Worm (Caenorhabditis elegans) whole organism, L3 larva: ENCODE data around the gene T13F2.2.

ENCODE experiments used
- R02D3.7 ChIP-seq: fragments of 150-350 bp; optimal IDR thresholded peaks from 2 replicates; lab custom pipeline; 2014; ENCODE audit warnings: missing biosample characterization, missing genetic modification characterization
- aly-2 ChIP-seq: fragments of 150-350 bp; optimal IDR thresholded peaks from 2 replicates; lab custom pipeline; 2014; ENCODE audit warnings: missing biosample characterization, missing genetic modification characterization
- ama-1 ChIP-seq: fragments of 150-350 bp; optimal IDR thresholded peaks from 2 replicates; lab custom pipeline; 2018
- ceh-82 ChIP-seq: fragments of 150-350 bp; optimal IDR thresholded peaks from 2 replicates; lab custom pipeline; 2014; ENCODE audit warnings: missing biosample characterization, missing genetic modification characterization
- ceh-9 ChIP-seq: sonication (generic microtip); optimal IDR thresholded peaks from 2 replicates; lab custom pipeline; 2018; ENCODE audit warnings: missing biosample characterization, missing genetic modification characterization
- daf-12 ChIP-seq: fragments of 150-350 bp; optimal IDR thresholded peaks from 2 replicates; lab custom pipeline; 2014; ENCODE audit warnings: missing biosample characterization, missing genetic modification reagents, missing genetic modification characterization
- egl-27 ChIP-seq: sonication (generic microtip); optimal IDR thresholded peaks from 4 replicates; lab custom pipeline; 2017; ENCODE audit warnings: missing biosample characterization, missing genetic modification reagents, missing genetic modification characterization
- egl-5 ChIP-seq: fragments of 150-350 bp; optimal IDR thresholded peaks from 2 replicates; lab custom pipeline; 2017; ENCODE audit warnings: missing biosample characterization, missing genetic modification reagents, missing genetic modification characterization, inconsistent platforms
- elt-1 ChIP-seq: fragments of 150-350 bp; optimal IDR thresholded peaks from 2 replicates; lab custom pipeline; 2014; ENCODE audit warnings: missing biosample characterization, missing genetic modification characterization
- elt-2 ChIP-seq: sonication (generic microtip); optimal IDR thresholded peaks from 2 replicates; lab custom pipeline; 2016; ENCODE audit warnings: missing genetic modification reagents, mild to moderate bottlenecking, missing genetic modification characterization, missing compliant biosample characterization
- fkh-10 ChIP-seq: sonication (generic microtip); optimal IDR thresholded peaks from 2 replicates; lab custom pipeline; 2017; ENCODE audit warnings: missing biosample characterization, missing genetic modification reagents, missing genetic modification characterization
- fkh-2 ChIP-seq: fragments of 150-350 bp; optimal IDR thresholded peaks from 2 replicates; lab custom pipeline; 2014; ENCODE audit warnings: missing biosample characterization, missing genetic modification reagents, missing genetic modification characterization
- hmg-11 ChIP-seq: sonication (generic microtip); optimal IDR thresholded peaks from 2 replicates; lab custom pipeline; 2016; ENCODE audit warnings: missing genetic modification characterization, missing compliant biosample characterization
- lin-15B ChIP-seq: fragments of 150-350 bp; optimal IDR thresholded peaks from 2 replicates; lab custom pipeline; 2014; ENCODE audit warnings: missing biosample characterization, missing genetic modification characterization
- lin-39 ChIP-seq: fragments of 150-350 bp; optimal IDR thresholded peaks from 2 replicates; lab custom pipeline; 2018; ENCODE audit warnings: missing biosample characterization, missing genetic modification reagents, missing genetic modification characterization
- lsy-12 ChIP-seq: sonication (generic microtip); optimal IDR thresholded peaks from 2 replicates; lab custom pipeline; 2016; ENCODE audit warnings: mild to moderate bottlenecking, missing genetic modification characterization, missing compliant biosample characterization
- mdl-1 ChIP-seq: fragments of 150-350 bp; optimal IDR thresholded peaks from 2 replicates; lab custom pipeline; 2014; ENCODE audit warnings: missing biosample characterization, missing genetic modification characterization
- mml-1 ChIP-seq: fragments of 150-350 bp; sonication (generic microtip); optimal IDR thresholded peaks from 3 replicates; lab custom pipeline; 2014; ENCODE audit warnings: missing biosample characterization, missing genetic modification characterization
- nfya-1 ChIP-seq: sonication (generic microtip); optimal IDR thresholded peaks from 2 replicates; lab custom pipeline; 2017; ENCODE audit warnings: missing genetic modification characterization, mild to moderate bottlenecking, missing compliant biosample characterization, antibody characterized with exemption, moderate library complexity; ENCODE audit not compliant: insufficient read depth
- nhr-11 ChIP-seq: fragments of 150-350 bp; optimal IDR thresholded peaks from 2 replicates; lab custom pipeline; 2014; ENCODE audit warnings: missing biosample characterization, missing genetic modification characterization
- nhr-12 ChIP-seq: fragments of 150-350 bp; optimal IDR thresholded peaks from 2 replicates; lab custom pipeline; 2014; ENCODE audit warnings: missing biosample characterization, missing genetic modification characterization
- nhr-23 ChIP-seq: fragments of 150-350 bp; optimal IDR thresholded peaks from 2 replicates; lab custom pipeline; 2014; ENCODE audit warnings: missing biosample characterization, missing genetic modification reagents, missing genetic modification characterization
- nhr-237 ChIP-seq: fragments of 150-350 bp; optimal IDR thresholded peaks from 2 replicates; lab custom pipeline; 2014; ENCODE audit warnings: missing biosample characterization, missing genetic modification characterization
- nhr-25 ChIP-seq: sonication (generic microtip); optimal IDR thresholded peaks from 2 replicates; lab custom pipeline; 2017; ENCODE audit warnings: missing biosample characterization, missing genetic modification characterization
- nhr-28 ChIP-seq: fragments of 150-350 bp; optimal IDR thresholded peaks from 2 replicates; lab custom pipeline; 2014; ENCODE audit warnings: missing biosample characterization, missing genetic modification characterization
- nhr-67 ChIP-seq: fragments of 150-350 bp; optimal IDR thresholded peaks from 2 replicates; lab custom pipeline; 2014; ENCODE audit warnings: missing biosample characterization, missing genetic modification characterization
- nhr-76 ChIP-seq: fragments of 150-350 bp; sonication (generic microtip); optimal IDR thresholded peaks from 5 replicates; lab custom pipeline; 2014; ENCODE audit warnings: missing biosample characterization, missing genetic modification characterization
- nhr-77 ChIP-seq: fragments of 150-350 bp; optimal IDR thresholded peaks from 2 replicates; lab custom pipeline; 2014; ENCODE audit warnings: missing biosample characterization, missing genetic modification characterization
- pha-4 ChIP-seq: fragments of 150-350 bp; optimal IDR thresholded peaks from 2 replicates; lab custom pipeline; 2014; ENCODE audit warnings: missing biosample characterization, missing genetic modification reagents, missing genetic modification characterization
- pqm-1 ChIP-seq: fragments of 150-350 bp; optimal IDR thresholded peaks from 2 replicates; lab custom pipeline; 2017; ENCODE audit warnings: missing biosample characterization, missing genetic modification characterization, inconsistent platforms
- sea-2 ChIP-seq: fragments of 150-350 bp; sonication (generic microtip); optimal IDR thresholded peaks from 4 replicates; lab custom pipeline; 2014; ENCODE audit warnings: missing biosample characterization, missing genetic modification reagents, missing genetic modification characterization
- skn-1 ChIP-seq: fragments of 150-350 bp; optimal IDR thresholded peaks from 2 replicates; lab custom pipeline; 2014; ENCODE audit warnings: missing biosample characterization, missing genetic modification characterization
- snpc-4 ChIP-seq: fragments of 150-350 bp; optimal IDR thresholded peaks from 2 replicates; lab custom pipeline; 2014; ENCODE audit warnings: missing biosample characterization, missing genetic modification characterization
- tbx-2 ChIP-seq: sonication (generic microtip); optimal IDR thresholded peaks from 2 replicates; lab custom pipeline; 2016; ENCODE audit warnings: mild to moderate bottlenecking, missing genetic modification characterization, missing compliant biosample characterization
- unc-39 ChIP-seq: sonication (generic microtip); optimal IDR thresholded peaks from 4 replicates; lab custom pipeline; 2017; ENCODE audit warnings: missing biosample characterization, missing genetic modification characterization
- zag-1 ChIP-seq: fragments of 150-350 bp; optimal IDR thresholded peaks from 2 replicates; lab custom pipeline; 2014; ENCODE audit warnings: missing biosample characterization, missing genetic modification characterization
- ztf-11 ChIP-seq: fragments of 150-350 bp; optimal IDR thresholded peaks from 2 replicates; lab custom pipeline; 2014; ENCODE audit warnings: missing biosample characterization, missing genetic modification characterization
- ztf-4 ChIP-seq: fragments of 150-350 bp; optimal IDR thresholded peaks from 2 replicates; lab custom pipeline; 2014; ENCODE audit warnings: missing biosample characterization, missing genetic modification characterization

Gene T13F2.2

ce11 chrIV:9784689-9785088 lies 12.5 kb downstream of the T13F2.2 start, which contains the start of gene sre-4:
Gene sre-4, minus strand, starts transcription at chrIV:9784789.
- TF ChIP-seq lin-39 (no peak), hmg-11 (tag; lab: Kevin White, UChicago) (no peak), skn-1 (tag; lab: Kevin White, UChicago) (no peak), fkh-10 (GFP tag; lab: Kevin White, UChicago) (no peak), daf-12 (tag; lab: Kevin White, UChicago) (no peak)
- TF ChIP-seq, all 47 proteins: peak for 0

ce11 chrIV:9778016-9778415 lies 19.1 kb downstream of the T13F2.2 start, which contains the start of gene T13F2.6:
Gene T13F2.6, plus strand, starts transcription at chrIV:9778321.
- TF ChIP-seq nhr-76 (tag; lab: Kevin White, UChicago) (no peak), nhr-25 (no peak), lin-39 (no peak), pqm-1 (no peak), nfya-1 (tag; lab: Kevin White, UChicago) (no peak), aly-2 (no peak), sea-2 (GFP tag; lab: Kevin White, UChicago) (no peak)

- TF ChIP-seq ztf-11 (no peak), lin-39 (peak; percentile 36), tbx-2 (tag; lab: Kevin White, UChicago) (no peak), zag-1 (no peak), nhr-12 (tag; lab: Kevin White, UChicago) (no peak), ceh-9 (tag; lab: Kevin White, UChicago) (no peak), nfya-1 (tag; lab: Kevin White, UChicago) (peak; percentile 56), fkh-2 (no peak), lin-15B (tag; lab: Kevin White, UChicago) (peak; percentile 34), skn-1 (tag; lab: Kevin White, UChicago) (no peak), ceh-82 (tag; lab: Kevin White, UChicago) (no peak), nhr-23 (tag; lab: Kevin White, UChicago) (no peak), R02D3.7 (tag; lab: Kevin White, UChicago) (no peak), elt-2 (tag; lab: Kevin White, UChicago) (no peak), daf-12 (tag; lab: Kevin White, UChicago) (no peak), egl-5 (peak; percentile 85), sea-2 (GFP tag; lab: Kevin White, UChicago) (no peak), ztf-4 (tag; lab: Kevin White, UChicago) (no peak), nhr-25 (peak; percentile 49), elt-1 (tag; lab: Kevin White, UChicago) (no peak), snpc-4 (tag; lab: Kevin White, UChicago) (no peak), unc-39 (no peak)
Observed at ce11 chrIV:9777535-9777934, 19.6 kb downstream of the T13F2.2 start, which contains the start of gene sna-2. Gene sna-2, minus strand, starts transcription at chrIV:9777634.

ce11 chrIV:9773441-9773840 lies 23.7 kb downstream of the T13F2.2 start:
- TF ChIP-seq ceh-9 (tag; lab: Kevin White, UChicago) (no peak), mdl-1 (tag; lab: Kevin White, UChicago) (no peak), nhr-67 (tag; lab: Kevin White, UChicago) (no peak), nhr-237 (no peak), fkh-2 (no peak), R02D3.7 (tag; lab: Kevin White, UChicago) (no peak)

ce11 chrIV:9772096-9772720 lies 24.9 kb downstream of the T13F2.2 start, which contains the start of gene cav-1:
Gene cav-1, plus strand, starts transcription at chrIV:9772510.
- TF ChIP-seq nhr-67 (tag; lab: Kevin White, UChicago): no peak
- no peak for TF ChIP-seq nhr-76 (tag; lab: Kevin White, UChicago)
- no peak for TF ChIP-seq nhr-77 (tag; lab: Kevin White, UChicago)
- TF ChIP-seq lsy-12 (tag; lab: Kevin White, UChicago): no peak
- no peak for TF ChIP-seq mml-1 (tag; lab: Kevin White, UChicago)
- TF ChIP-seq nhr-11 (tag; lab: Kevin White, UChicago): no peak
- no peak for TF ChIP-seq fkh-2
- TF ChIP-seq pha-4 (tag; lab: Kevin White, UChicago): no peak
- TF ChIP-seq zag-1: no peak
- no peak for TF ChIP-seq nhr-28 (tag; lab: Kevin White, UChicago)
- no peak for TF ChIP-seq egl-27
- TF ChIP-seq nfya-1 (tag; lab: Kevin White, UChicago): no peak
- TF ChIP-seq tbx-2 (tag; lab: Kevin White, UChicago): no peak
- no peak for TF ChIP-seq ama-1 (lab: Kevin White, UChicago)
